Fruit fly (Drosophila melanogaster) whole organism, prepupa: ENCODE data around the gene Septin4.

Source experiments
- Blimp-1 ChIP-seq: fragments of 200-800 bp; sonication (Bioruptor generic); optimal IDR thresholded peaks from 3 replicates; lab custom pipeline; 2017; ENCODE audit warnings: missing biosample characterization, missing genetic modification characterization, mild to moderate bottlenecking, moderate library complexity, missing genetic modification reagents
- CG1621 ChIP-seq: fragments of 200-800 bp; sonication (Bioruptor generic); optimal IDR thresholded peaks from 3 replicates; lab custom pipeline; 2018; ENCODE audit warnings: missing biosample characterization, mild to moderate bottlenecking, missing genetic modification characterization
- CG31627 ChIP-seq: fragments of 200-800 bp; sonication (Bioruptor generic); optimal IDR thresholded peaks from 3 replicates; lab custom pipeline; 2016; ENCODE audit warnings: missing biosample characterization, missing genetic modification characterization
- Lpt ChIP-seq: fragments of 200-800 bp; sonication (Bioruptor generic); optimal IDR thresholded peaks from 3 replicates; lab custom pipeline; 2016; ENCODE audit warnings: missing biosample characterization, missing genetic modification characterization
- OdsH ChIP-seq: fragments of 200-800 bp; sonication (Bioruptor generic); optimal IDR thresholded peaks from 3 replicates; lab custom pipeline; 2016; ENCODE audit warnings: missing biosample characterization, missing genetic modification characterization
- Sox15 ChIP-seq: fragments of 200-800 bp; sonication (Bioruptor generic); optimal IDR thresholded peaks from 3 replicates; lab custom pipeline; 2016; ENCODE audit warnings: missing biosample characterization, missing genetic modification characterization
- cyc ChIP-seq: fragments of 200-800 bp; sonication (Bioruptor generic); optimal IDR thresholded peaks from 3 replicates; lab custom pipeline; 2016; ENCODE audit warnings: missing biosample characterization, missing genetic modification characterization
- esn ChIP-seq: fragments of 200-800 bp; sonication (Bioruptor generic); optimal IDR thresholded peaks from 2 replicates; lab custom pipeline; 2016; ENCODE audit warnings: missing biosample characterization, mild to moderate bottlenecking, missing genetic modification characterization, moderate library complexity
- fd59A ChIP-seq: fragments of 200-800 bp; sonication (Bioruptor generic); optimal IDR thresholded peaks from 2 replicates; lab custom pipeline; 2017; ENCODE audit warnings: missing biosample characterization, mild to moderate bottlenecking, missing genetic modification characterization, missing genetic modification reagents
- salr ChIP-seq, 2 experiments: fragments of 200-800 bp; sonication (Bioruptor generic); optimal IDR thresholded peaks; 3 replicates each; lab custom pipeline; 2016 to 2018; ENCODE audit warnings: missing biosample characterization in 2 of 2, missing genetic modification characterization in 2 of 2, mild to moderate bottlenecking in 1 of 2
- ss ChIP-seq, 2 experiments: fragments of 200-800 bp; sonication (Bioruptor generic); optimal IDR thresholded peaks; 2 replicates in 1 of 2; 3 replicates in 1 of 2; lab custom pipeline; 2017 to 2018; ENCODE audit warnings: mild to moderate bottlenecking in 2 of 2, missing biosample characterization in 2 of 2, missing genetic modification characterization in 2 of 2, moderate library complexity in 1 of 2
- topi ChIP-seq: fragments of 200-800 bp; sonication (Bioruptor generic); optimal IDR thresholded peaks from 3 replicates; lab custom pipeline; 2016; ENCODE audit warnings: missing biosample characterization, missing genetic modification characterization

dm6 chrX:16697882-16698571 lies 3.1 kb upstream of the Septin4 start:
- TF ChIP-seq CG31627 (GFP tag; lab: Kevin White, UChicago), result no peak
- no peak for TF ChIP-seq OdsH (GFP tag; lab: Kevin White, UChicago)
- TF ChIP-seq esn (GFP tag; lab: Kevin White, UChicago), result no peak
- no peak for TF ChIP-seq ss (GFP tag; optimal IDR thresholded peaks at IDR 0.05; lab: Kevin White, UChicago)
- no peak for TF ChIP-seq Lpt (GFP tag; lab: Kevin White, UChicago)
- TF ChIP-seq Blimp-1, result no peak
- no peak for TF ChIP-seq fd59A (GFP tag; lab: Kevin White, UChicago)
- no peak for TF ChIP-seq topi (GFP tag; lab: Kevin White, UChicago)
- TF ChIP-seq salr (GFP tag; optimal IDR thresholded peaks at IDR 0.05; lab: Kevin White, UChicago), result no peak
- no peak for TF ChIP-seq CG1621 (tag; lab: Kevin White, UChicago)
- no peak for TF ChIP-seq cyc (GFP tag; lab: Kevin White, UChicago)
- no peak for TF ChIP-seq Sox15
